Worm (Caenorhabditis elegans) whole organism, L2 larva: ENCODE measurements around the gene ZK154.1.

Source experiments
- R02D3.7 ChIP-seq: fragments of 150-350 bp; optimal IDR thresholded peaks from 2 replicates; lab custom pipeline; 2014; ENCODE audit warnings: missing biosample characterization, missing genetic modification characterization
- lin-39 ChIP-seq: fragments of 150-350 bp; optimal IDR thresholded peaks from 2 replicates; lab custom pipeline; 2014; ENCODE audit warnings: missing biosample characterization, missing genetic modification reagents, missing genetic modification characterization
- lsy-2 ChIP-seq, 2 experiments: fragments of 150-350 bp in 1 of 2; sonication (generic microtip) in 1 of 2; optimal IDR thresholded peaks; 2 replicates each; lab custom pipeline; 2014 to 2017; ENCODE audit warnings: missing biosample characterization in 2 of 2, missing genetic modification characterization in 2 of 2
- nhr-10 ChIP-seq: sonication (generic microtip); optimal IDR thresholded peaks from 2 replicates; lab custom pipeline; 2017; ENCODE audit warnings: missing biosample characterization, missing genetic modification characterization
- peb-1 ChIP-seq: fragments of 150-350 bp; optimal IDR thresholded peaks from 2 replicates; lab custom pipeline; 2014; ENCODE audit warnings: missing biosample characterization, missing genetic modification characterization
- sem-4 ChIP-seq: fragments of 150-350 bp; optimal IDR thresholded peaks from 2 replicates; lab custom pipeline; 2014; ENCODE audit warnings: missing biosample characterization, missing genetic modification reagents, missing genetic modification characterization
- skn-1 ChIP-seq: sonication (generic microtip); optimal IDR thresholded peaks from 2 replicates; lab custom pipeline; 2017; ENCODE audit warnings: missing biosample characterization, missing genetic modification characterization
- unc-62 ChIP-seq: fragments of 150-350 bp; optimal IDR thresholded peaks from 2 replicates; lab custom pipeline; 2014; ENCODE audit warnings: missing biosample characterization, missing genetic modification reagents, missing genetic modification characterization
- zag-1 ChIP-seq: fragments of 150-350 bp; optimal IDR thresholded peaks from 2 replicates; lab custom pipeline; 2014; ENCODE audit warnings: missing biosample characterization, missing genetic modification characterization

- TF ChIP-seq nhr-10 (tag; lab: Kevin White, UChicago) (no peak), R02D3.7 (no peak), peb-1 (tag; lab: Kevin White, UChicago) (no peak), skn-1 (no peak), zag-1 (tag; lab: Kevin White, UChicago) (no peak), unc-62 (no peak), lsy-2 (tag; optimal IDR thresholded peaks at IDR 0.05; lab: Kevin White, UChicago) (no peak), lin-39 (tag; lab: Kevin White, UChicago) (no peak), sem-4 (no peak)
Measured at ce11 chrX:7800370-7800769, 21.0 kb downstream of the ZK154.1 start.
